Worm (Caenorhabditis elegans): Measurements from ENCODE around the gene mlt-11.

ce11 chrV:20721934-20722333 is 54.9 kb downstream of the mlt-11 start, which contains the start of gene Y44A6C.2:
- TF ChIP-seq snpc-4 (tag; optimal IDR thresholded peaks at IDR 0.05) (no peak), ces-1 (GFP tag; optimal IDR thresholded peaks at IDR 0.05) (no peak), unc-62 (GFP tag; optimal IDR thresholded peaks at IDR 0.05) (no peak), lin-13 (tag; optimal IDR thresholded peaks at IDR 0.05) (no peak)

Measured in whole organism, mixed stage, embryonic.